Worm (Caenorhabditis elegans) whole organism, mixed stage, embryonic: ENCODE results near the gene F57F4.2.

Experiments
- M03D4.4 ChIP-seq: sonication (generic microtip); optimal IDR thresholded peaks from 2 replicates; lab custom pipeline; 2017; ENCODE audit warnings: mild to moderate bottlenecking, missing genetic modification characterization, missing compliant biosample characterization
- bed-3 ChIP-seq: fragments of 200-800 bp; sonication (Bioruptor generic); optimal IDR thresholded peaks from 3 replicates; lab custom pipeline; 2018; ENCODE audit warnings: mild to moderate bottlenecking, missing genetic modification characterization, moderate library complexity, missing compliant biosample characterization
- blmp-1 ChIP-seq: fragments of 150-350 bp; optimal IDR thresholded peaks from 2 replicates; lab custom pipeline; 2014; ENCODE audit warnings: missing biosample characterization, missing genetic modification characterization
- ceh-39 ChIP-seq: fragments of 150-350 bp; optimal IDR thresholded peaks from 2 replicates; lab custom pipeline; 2014; ENCODE audit warnings: missing biosample characterization, missing genetic modification characterization
- ceh-43 ChIP-seq: fragments of 200-800 bp; sonication (Bioruptor generic); optimal IDR thresholded peaks from 2 replicates; lab custom pipeline; 2018; ENCODE audit warnings: mild to moderate bottlenecking, missing genetic modification characterization, moderate library complexity, missing compliant biosample characterization
- ceh-83 ChIP-seq: fragments of 200-800 bp; sonication (Bioruptor generic); optimal IDR thresholded peaks from 2 replicates; lab custom pipeline; 2018; ENCODE audit warnings: mild to moderate bottlenecking, missing genetic modification characterization, missing compliant biosample characterization
- ces-1 ChIP-seq: fragments of 150-350 bp; optimal IDR thresholded peaks from 2 replicates; lab custom pipeline; 2014; ENCODE audit warnings: missing biosample characterization, missing genetic modification reagents, missing genetic modification characterization
- cnd-1 ChIP-seq: fragments of 200-800 bp; sonication (Bioruptor generic); optimal IDR thresholded peaks from 2 replicates; lab custom pipeline; 2018; ENCODE audit warnings: mild to moderate bottlenecking, missing genetic modification characterization, missing compliant biosample characterization
- drap-1 ChIP-seq: fragments of 200-800 bp; sonication (Bioruptor generic); optimal IDR thresholded peaks from 3 replicates; lab custom pipeline; 2018; ENCODE audit warnings: mild to moderate bottlenecking, missing genetic modification characterization, missing compliant biosample characterization
- elt-1 ChIP-seq: sonication (generic microtip); optimal IDR thresholded peaks from 2 replicates; lab custom pipeline; 2017; ENCODE audit warnings: missing genetic modification characterization, mild to moderate bottlenecking, missing compliant biosample characterization, antibody characterized with exemption, moderate library complexity, borderline replicate concordance; ENCODE audit not compliant: insufficient read depth
- elt-3 ChIP-seq: fragments of 150-350 bp; optimal IDR thresholded peaks from 2 replicates; lab custom pipeline; 2014; ENCODE audit warnings: missing biosample characterization, missing genetic modification characterization
- flh-1 ChIP-seq: fragments of 200-800 bp; sonication (Bioruptor generic); optimal IDR thresholded peaks from 2 replicates; lab custom pipeline; 2018; ENCODE audit warnings: mild to moderate bottlenecking, missing genetic modification characterization, moderate library complexity, missing compliant biosample characterization
- ham-2 ChIP-seq: fragments of 200-800 bp; sonication (Bioruptor generic); optimal IDR thresholded peaks from 2 replicates; lab custom pipeline; 2018; ENCODE audit warnings: mild to moderate bottlenecking, missing genetic modification characterization, missing compliant biosample characterization
- hlh-1 ChIP-seq: fragments of 150-350 bp; optimal IDR thresholded peaks from 2 replicates; lab custom pipeline; 2014; ENCODE audit warnings: missing biosample characterization, missing genetic modification reagents, missing genetic modification characterization
- lin-13 ChIP-seq: fragments of 150-350 bp; optimal IDR thresholded peaks from 2 replicates; lab custom pipeline; 2014; ENCODE audit warnings: missing biosample characterization, missing genetic modification characterization
- lsy-2 ChIP-seq: fragments of 150-350 bp; optimal IDR thresholded peaks from 2 replicates; lab custom pipeline; 2014; ENCODE audit warnings: missing biosample characterization, missing genetic modification characterization
- mab-5 ChIP-seq: fragments of 150-350 bp; optimal IDR thresholded peaks from 2 replicates; lab custom pipeline; 2014; ENCODE audit warnings: missing biosample characterization, missing genetic modification characterization
- mep-1 ChIP-seq: fragments of 150-350 bp; optimal IDR thresholded peaks from 2 replicates; lab custom pipeline; 2017; ENCODE audit warnings: missing biosample characterization, missing genetic modification reagents, missing genetic modification characterization, inconsistent platforms
- mls-2 ChIP-seq: sonication (generic microtip); optimal IDR thresholded peaks from 2 replicates; lab custom pipeline; 2016; ENCODE audit warnings: mild to moderate bottlenecking, missing genetic modification characterization, moderate library complexity, missing compliant biosample characterization
- nhr-12 ChIP-seq: fragments of 150-350 bp; optimal IDR thresholded peaks from 2 replicates; lab custom pipeline; 2014; ENCODE audit warnings: missing biosample characterization, missing genetic modification characterization
- nhr-2 ChIP-seq: fragments of 150-350 bp; optimal IDR thresholded peaks from 2 replicates; lab custom pipeline; 2014; ENCODE audit warnings: missing biosample characterization, missing genetic modification characterization
- nhr-237 ChIP-seq: fragments of 150-350 bp; optimal IDR thresholded peaks from 2 replicates; lab custom pipeline; 2014; ENCODE audit warnings: missing biosample characterization, missing genetic modification characterization
- nhr-28 ChIP-seq: fragments of 150-350 bp; optimal IDR thresholded peaks from 2 replicates; lab custom pipeline; 2014; ENCODE audit warnings: missing biosample characterization, missing genetic modification characterization
- nhr-76 ChIP-seq: sonication (generic microtip); optimal IDR thresholded peaks from 2 replicates; lab custom pipeline; 2017; ENCODE audit warnings: missing biosample characterization, missing genetic modification characterization
- sem-2 ChIP-seq: fragments of 200-800 bp; sonication (Bioruptor generic); optimal IDR thresholded peaks from 2 replicates; lab custom pipeline; 2018; ENCODE audit warnings: mild to moderate bottlenecking, missing genetic modification characterization, missing compliant biosample characterization
- snpc-4 ChIP-seq: fragments of 150-350 bp; optimal IDR thresholded peaks from 2 replicates; lab custom pipeline; 2014; ENCODE audit warnings: missing biosample characterization, missing genetic modification characterization
- sptf-1 ChIP-seq: sonication (generic microtip); optimal IDR thresholded peaks from 2 replicates; lab custom pipeline; 2017; ENCODE audit warnings: mild to moderate bottlenecking, missing genetic modification characterization, moderate library complexity, missing compliant biosample characterization
- tbx-8 ChIP-seq: fragments of 200-800 bp; sonication (Bioruptor generic); optimal IDR thresholded peaks from 2 replicates; lab custom pipeline; 2018; ENCODE audit warnings: mild to moderate bottlenecking, missing genetic modification characterization, moderate library complexity, missing compliant biosample characterization
- unc-120 ChIP-seq: sonication (generic microtip); optimal IDR thresholded peaks from 2 replicates; lab custom pipeline; 2017; ENCODE audit warnings: missing genetic modification characterization, missing compliant biosample characterization; ENCODE audit not compliant: poor library complexity, severe bottlenecking
- unc-39 ChIP-seq: fragments of 150-350 bp; optimal IDR thresholded peaks from 2 replicates; lab custom pipeline; 2014; ENCODE audit warnings: missing biosample characterization, missing genetic modification characterization
- unc-62 ChIP-seq: fragments of 150-350 bp; optimal IDR thresholded peaks from 2 replicates; lab custom pipeline; 2014; ENCODE audit warnings: missing biosample characterization, missing genetic modification reagents, missing genetic modification characterization
- zip-8 ChIP-seq: fragments of 150-350 bp; optimal IDR thresholded peaks from 2 replicates; lab custom pipeline; 2014; ENCODE audit warnings: missing biosample characterization, missing genetic modification characterization
- ztf-11 ChIP-seq: fragments of 150-350 bp; optimal IDR thresholded peaks from 2 replicates; lab custom pipeline; 2014; ENCODE audit warnings: missing biosample characterization, missing genetic modification characterization

F57F4.2 gene

ce11 chrV:6390163-6390562, 629 bp upstream of the F57F4.2 start, which contains the start of gene F57F4.1:
Gene F57F4.1 (plus strand): TSS chrV:6390463.
- TF ChIP-seq nhr-12 (no peak), nhr-2 (no peak), tbx-8 (GFP tag; lab: Kevin White, UChicago) (no peak), zip-8 (tag; lab: Kevin White, UChicago) (no peak)

ce11 chrV:6385677-6386276, 3.8 kb downstream of the F57F4.2 start:
- TF ChIP-seq hlh-1 (no peak), ham-2 (GFP tag; lab: Kevin White, UChicago) (no peak), tbx-8 (GFP tag; lab: Kevin White, UChicago) (no peak), mep-1 (tag; lab: Kevin White, UChicago) (no peak), mab-5 (tag; lab: Kevin White, UChicago) (no peak), snpc-4 (tag; lab: Kevin White, UChicago) (no peak), ces-1 (GFP tag; lab: Kevin White, UChicago) (no peak), zip-8 (tag; lab: Kevin White, UChicago) (no peak), nhr-28 (tag; lab: Kevin White, UChicago) (no peak), unc-120 (tag; lab: Kevin White, UChicago) (no peak), ztf-11 (tag; lab: Kevin White, UChicago) (no peak), flh-1 (no peak), nhr-237 (tag; lab: Kevin White, UChicago) (no peak), elt-1 (no peak)

- TF ChIP-seq ceh-39 (tag; lab: Kevin White, UChicago) (no peak), snpc-4 (tag; lab: Kevin White, UChicago) (no peak), mls-2 (tag; lab: Kevin White, UChicago) (no peak), ceh-83 (GFP tag; lab: Kevin White, UChicago) (no peak), sem-2 (GFP tag; lab: Kevin White, UChicago) (no peak), unc-39 (tag; lab: Kevin White, UChicago) (no peak), bed-3 (no peak), nhr-76 (tag; lab: Kevin White, UChicago) (no peak), hlh-1 (no peak), drap-1 (GFP tag; lab: Kevin White, UChicago) (no peak), zip-8 (tag; lab: Kevin White, UChicago) (no peak), ces-1 (GFP tag; lab: Kevin White, UChicago) (no peak), tbx-8 (GFP tag; lab: Kevin White, UChicago) (no peak), sptf-1 (no peak), elt-3 (tag; lab: Kevin White, UChicago) (no peak), cnd-1 (tag; lab: Kevin White, UChicago) (no peak), nhr-2 (no peak)
These were observed 14.7 kb downstream of the F57F4.2 start, which contains the start of gene F13H6.5 for ce11 chrV:6374844-6375243. Gene F13H6.5 (minus strand): TSS chrV:6374944.

ce11 chrV:6368494-6368893, 21.0 kb downstream of the F57F4.2 start:
- TF ChIP-seq hlh-1 = no peak
- TF ChIP-seq flh-1 = no peak
- no peak for TF ChIP-seq bed-3
- TF ChIP-seq cnd-1 (tag; lab: Kevin White, UChicago) = no peak
- no peak for TF ChIP-seq ceh-43 (GFP tag; lab: Kevin White, UChicago)
- TF ChIP-seq lsy-2 (tag; lab: Kevin White, UChicago) = no peak
- TF ChIP-seq unc-62 (GFP tag; lab: Kevin White, UChicago) = no peak
- no peak for TF ChIP-seq blmp-1 (tag; lab: Kevin White, UChicago)
- no peak for TF ChIP-seq ham-2 (GFP tag; lab: Kevin White, UChicago)
- TF ChIP-seq tbx-8 (GFP tag; lab: Kevin White, UChicago) = no peak
- no peak for TF ChIP-seq zip-8 (tag; lab: Kevin White, UChicago)
- TF ChIP-seq lin-13 (tag; lab: Kevin White, UChicago) = no peak
- TF ChIP-seq ceh-39 (tag; lab: Kevin White, UChicago) = no peak
- TF ChIP-seq nhr-2 = no peak

- TF ChIP-seq ceh-83 (GFP tag; lab: Kevin White, UChicago) = no peak
- no peak for TF ChIP-seq ham-2 (GFP tag; lab: Kevin White, UChicago)
- TF ChIP-seq M03D4.4 (tag; lab: Kevin White, UChicago) = no peak
- no peak for TF ChIP-seq mep-1 (tag; lab: Kevin White, UChicago)
- TF ChIP-seq zip-8 (tag; lab: Kevin White, UChicago) = no peak
- no peak for TF ChIP-seq ces-1 (GFP tag; lab: Kevin White, UChicago)
- no peak for TF ChIP-seq ceh-39 (tag; lab: Kevin White, UChicago)
- no peak for TF ChIP-seq hlh-1
- no peak for TF ChIP-seq tbx-8 (GFP tag; lab: Kevin White, UChicago)
- TF ChIP-seq sem-2 (GFP tag; lab: Kevin White, UChicago) = no peak
- no peak for TF ChIP-seq flh-1
These were observed 23.9 kb downstream of the F57F4.2 start, which contains the start of gene cest-33 for ce11 chrV:6365597-6365996. Gene cest-33 (minus strand): TSS chrV:6365671.
